Fruit fly (Drosophila melanogaster) whole organism, embryonic: ENCODE data around the gene CG8176.
A peak's percentile ranks its signal among the peaks of the same experiment; 100 is the strongest.

Experiments
- Abd-B ChIP-seq: fragments of 200-800 bp; sonication (Bioruptor generic); optimal IDR thresholded peaks from 2 replicates; lab custom pipeline; 2018; ENCODE audit warnings: missing biosample characterization, mild to moderate bottlenecking, missing genetic modification characterization, moderate library complexity
- Antp ChIP-seq: fragments of 200-800 bp; sonication (Bioruptor generic); optimal IDR thresholded peaks from 3 replicates; lab custom pipeline; 2016; ENCODE audit warnings: missing biosample characterization, missing genetic modification characterization
- BtbVII ChIP-seq: fragments of 200-800 bp; sonication (Bioruptor generic); optimal IDR thresholded peaks from 3 replicates; lab custom pipeline; 2017; ENCODE audit warnings: missing biosample characterization, mild to moderate bottlenecking, missing genetic modification characterization
- CG10366 ChIP-seq: fragments of 200-800 bp; sonication (Bioruptor generic); IDR thresholded peaks from 2 replicates; pipeline ENCODE4 v1.3.6; 2022; ENCODE audit warnings: missing biosample characterization, missing genetic modification characterization
- CG10654 ChIP-seq: fragments of 200-800 bp; sonication (Bioruptor generic); optimal IDR thresholded peaks from 2 replicates; lab custom pipeline; 2016; ENCODE audit warnings: missing biosample characterization, missing genetic modification characterization
- CG12299 ChIP-seq: fragments of 200-800 bp; sonication (Bioruptor generic); optimal IDR thresholded peaks from 2 replicates; lab custom pipeline; 2018; ENCODE audit warnings: missing biosample characterization, mild to moderate bottlenecking, missing genetic modification characterization
- CG12391 ChIP-seq: fragments of 200-800 bp; sonication (Bioruptor generic); optimal IDR thresholded peaks from 3 replicates; lab custom pipeline; 2018; ENCODE audit warnings: missing biosample characterization, mild to moderate bottlenecking, missing genetic modification characterization, moderate library complexity
- CG13296 ChIP-seq: fragments of 200-800 bp; sonication (Bioruptor generic); optimal IDR thresholded peaks from 3 replicates; lab custom pipeline; 2018; ENCODE audit warnings: missing biosample characterization, mild to moderate bottlenecking, missing genetic modification characterization
- CG13775 ChIP-seq: fragments of 200-800 bp; sonication (Bioruptor generic); optimal IDR thresholded peaks from 3 replicates; lab custom pipeline; 2017; ENCODE audit warnings: missing biosample characterization, mild to moderate bottlenecking, missing genetic modification characterization
- CG2120 ChIP-seq: fragments of 200-800 bp; sonication (Bioruptor generic); optimal IDR thresholded peaks from 3 replicates; lab custom pipeline; 2016; ENCODE audit warnings: missing biosample characterization, missing genetic modification characterization
- CG2875 ChIP-seq: fragments of 200-800 bp; sonication (Bioruptor generic); optimal IDR thresholded peaks from 2 replicates; lab custom pipeline; 2017; ENCODE audit warnings: missing biosample characterization, mild to moderate bottlenecking, missing genetic modification characterization, missing genetic modification reagents
- CG30403 ChIP-seq: fragments of 200-800 bp; sonication (Bioruptor generic); optimal IDR thresholded peaks from 3 replicates; lab custom pipeline; 2016; ENCODE audit warnings: missing biosample characterization, missing genetic modification characterization
- CG31224 ChIP-seq: fragments of 200-800 bp; sonication (Bioruptor generic); IDR thresholded peaks from 2 replicates; pipeline ENCODE4 v1.3.6; 2022; ENCODE audit warnings: missing biosample characterization, missing genetic modification characterization
- CG31388 ChIP-seq: fragments of 200-800 bp; sonication (Bioruptor generic); optimal IDR thresholded peaks from 2 replicates; lab custom pipeline; 2016; ENCODE audit warnings: missing biosample characterization, missing genetic modification characterization
- CG33557 ChIP-seq: fragments of 200-800 bp; sonication (Bioruptor generic); optimal IDR thresholded peaks from 2 replicates; lab custom pipeline; 2019; ENCODE audit warnings: missing biosample characterization, mild to moderate bottlenecking, missing genetic modification characterization, moderate library complexity
- CG3847 ChIP-seq: fragments of 200-800 bp; sonication (Bioruptor generic); IDR thresholded peaks from 2 replicates; pipeline ENCODE4 v1.3.6; 2022; ENCODE audit warnings: missing biosample characterization, missing genetic modification characterization
- CG3995 ChIP-seq: fragments of 200-800 bp; sonication (Bioruptor generic); optimal IDR thresholded peaks from 3 replicates; lab custom pipeline; 2016; ENCODE audit warnings: missing biosample characterization, missing genetic modification characterization
- CG4730 ChIP-seq: fragments of 200-800 bp; sonication (Bioruptor generic); IDR thresholded peaks from 2 replicates; pipeline ENCODE4 v1.3.6; 2022; ENCODE audit warnings: missing biosample characterization, missing genetic modification characterization
- CG7745 ChIP-seq: fragments of 200-800 bp; sonication (Bioruptor generic); optimal IDR thresholded peaks from 2 replicates; lab custom pipeline; 2018; ENCODE audit warnings: missing biosample characterization, mild to moderate bottlenecking, missing genetic modification characterization, moderate library complexity
- CG7839 ChIP-seq: fragments of 200-800 bp; sonication (Bioruptor generic); optimal IDR thresholded peaks from 3 replicates; lab custom pipeline; 2018; ENCODE audit warnings: missing biosample characterization, mild to moderate bottlenecking, missing genetic modification characterization, moderate library complexity
- CG8281 ChIP-seq: fragments of 200-800 bp; sonication (Bioruptor generic); optimal IDR thresholded peaks from 2 replicates; lab custom pipeline; 2018; ENCODE audit warnings: missing biosample characterization, mild to moderate bottlenecking, missing genetic modification characterization, moderate library complexity
- CG8290 ChIP-seq, 3 experiments: fragments of 200-800 bp; sonication (Bioruptor generic); optimal IDR thresholded peaks; 2 replicates each; lab custom pipeline; 2016 to 2019; ENCODE audit warnings: missing biosample characterization in 3 of 3, missing genetic modification characterization in 3 of 3, mild to moderate bottlenecking in 2 of 3, moderate library complexity in 1 of 3
- Dp ChIP-seq: fragments of 200-800 bp; sonication (Bioruptor generic); optimal IDR thresholded peaks from 2 replicates; lab custom pipeline; 2018; ENCODE audit warnings: missing biosample characterization, mild to moderate bottlenecking, missing genetic modification characterization, moderate library complexity
- Hsf ChIP-seq: fragments of 200-800 bp; sonication (Bioruptor generic); optimal IDR thresholded peaks from 3 replicates; lab custom pipeline; 2016; ENCODE audit warnings: missing biosample characterization, missing genetic modification characterization
- Lpt ChIP-seq: fragments of >200 bp; optimal IDR thresholded peaks from 2 replicates; lab custom pipeline; 2018; ENCODE audit warnings: missing biosample characterization, missing genetic modification characterization
- Mad ChIP-seq: fragments of 200-800 bp; sonication (Bioruptor generic); optimal IDR thresholded peaks from 2 replicates; lab custom pipeline; 2016; ENCODE audit warnings: missing biosample characterization, missing genetic modification characterization
- Med ChIP-seq: fragments of 200-800 bp; sonication (Bioruptor generic); peaks from one replicate; lab custom pipeline; 2016; ENCODE audit warnings: missing biosample characterization, missing genetic modification characterization, mild to moderate bottlenecking, inconsistent platforms, moderate library complexity
- PHDP ChIP-seq: fragments of 200-800 bp; sonication (Bioruptor generic); optimal IDR thresholded peaks from 3 replicates; lab custom pipeline; 2018; ENCODE audit warnings: missing biosample characterization, mild to moderate bottlenecking, missing genetic modification characterization, moderate library complexity
- Side ChIP-seq: fragments of 200-800 bp; sonication (Bioruptor generic); optimal IDR thresholded peaks from 2 replicates; lab custom pipeline; 2016; ENCODE audit warnings: missing biosample characterization, missing genetic modification characterization
- Sry-β ChIP-seq: fragments of 200-800 bp; sonication (Bioruptor generic); optimal IDR thresholded peaks from 2 replicates; lab custom pipeline; 2018; ENCODE audit warnings: missing biosample characterization, mild to moderate bottlenecking, missing genetic modification characterization, moderate library complexity
- Sry-δ ChIP-seq: fragments of 200-800 bp; sonication (Bioruptor generic); optimal IDR thresholded peaks from 2 replicates; lab custom pipeline; 2016; ENCODE audit warnings: missing biosample characterization, missing genetic modification characterization
- Trl ChIP-seq, 3 experiments: fragments of >200 bp in 2 of 3; fragments of 200-800 bp in 1 of 3; sonication (Bioruptor generic) in 1 of 3; optimal IDR thresholded peaks; 2 replicates in 1 of 3; 3 replicates in 2 of 3; lab custom pipeline; 2016 to 2017; ENCODE audit warnings: missing biosample characterization in 1 of 3, missing genetic modification characterization in 1 of 3
- Vsx1 ChIP-seq: fragments of 200-800 bp; sonication (Bioruptor generic); optimal IDR thresholded peaks from 2 replicates; lab custom pipeline; 2017; ENCODE audit warnings: missing biosample characterization, mild to moderate bottlenecking, missing genetic modification characterization, missing genetic modification reagents
- bab2 ChIP-seq: fragments of 200-800 bp; sonication (Bioruptor generic); optimal IDR thresholded peaks from 2 replicates; lab custom pipeline; 2016; ENCODE audit warnings: missing biosample characterization, missing genetic modification characterization
- bigmax ChIP-seq: fragments of 200-800 bp; sonication (Bioruptor generic); optimal IDR thresholded peaks from 2 replicates; lab custom pipeline; 2018; ENCODE audit warnings: missing biosample characterization, mild to moderate bottlenecking, missing genetic modification characterization
- cato ChIP-seq: fragments of 200-800 bp; sonication (Bioruptor generic); optimal IDR thresholded peaks from 2 replicates; lab custom pipeline; 2016; ENCODE audit warnings: missing biosample characterization, missing genetic modification characterization, borderline replicate concordance
- chn ChIP-seq: fragments of 200-800 bp; sonication (Bioruptor generic); optimal IDR thresholded peaks from 2 replicates; lab custom pipeline; 2016; ENCODE audit warnings: missing biosample characterization, missing genetic modification characterization
- croc ChIP-seq: fragments of 200-800 bp; sonication (Bioruptor generic); conservative IDR thresholded peaks from 3 replicates; pipeline ENCODE4 v1.3.6; 2022; ENCODE audit warnings: missing biosample characterization, missing genetic modification characterization
- ftz-f1 ChIP-seq: fragments of 200-800 bp; sonication (Bioruptor generic); optimal IDR thresholded peaks from 2 replicates; lab custom pipeline; 2016; ENCODE audit warnings: missing biosample characterization, missing genetic modification characterization
- hb ChIP-seq: fragments of 200-800 bp; sonication (Bioruptor generic); IDR thresholded peaks from 3 replicates; pipeline ENCODE4 v1.3.6; 2022; ENCODE audit warnings: missing biosample characterization, missing genetic modification characterization; ENCODE audit not compliant: partially characterized antibody
- jigr1 ChIP-seq: fragments of 200-800 bp; sonication (Bioruptor generic); IDR thresholded peaks from 3 replicates; pipeline ENCODE4 v1.3.6; 2022; ENCODE audit warnings: missing biosample characterization, missing genetic modification characterization
- lab ChIP-seq: fragments of 200-800 bp; sonication (Bioruptor generic); optimal IDR thresholded peaks from 3 replicates; lab custom pipeline; 2017; ENCODE audit warnings: missing biosample characterization, missing genetic modification characterization, mild to moderate bottlenecking, moderate library complexity, missing genetic modification reagents
- nom ChIP-seq: fragments of 200-800 bp; sonication (Bioruptor generic); optimal IDR thresholded peaks from 2 replicates; lab custom pipeline; 2017; ENCODE audit warnings: missing biosample characterization, missing genetic modification characterization, mild to moderate bottlenecking, moderate library complexity, missing genetic modification reagents
- odd ChIP-seq: fragments of 200-800 bp; sonication (Bioruptor generic); optimal IDR thresholded peaks from 2 replicates; lab custom pipeline; 2017; ENCODE audit warnings: missing biosample characterization, mild to moderate bottlenecking, missing genetic modification characterization
- pho ChIP-seq: fragments of 200-800 bp; sonication (Bioruptor generic); optimal IDR thresholded peaks from 2 replicates; lab custom pipeline; 2016; ENCODE audit warnings: missing biosample characterization, missing genetic modification characterization
- run ChIP-seq: fragments of 200-800 bp; sonication (Bioruptor generic); optimal IDR thresholded peaks from 3 replicates; lab custom pipeline; 2018; ENCODE audit warnings: missing biosample characterization, mild to moderate bottlenecking, missing genetic modification characterization
- sim ChIP-seq: fragments of 200-800 bp; sonication (Bioruptor generic); IDR thresholded peaks from 2 replicates; pipeline ENCODE4 v1.3.6; 2022; ENCODE audit warnings: missing biosample characterization, missing genetic modification characterization
- sisA ChIP-seq: fragments of 200-800 bp; sonication (Bioruptor generic); IDR thresholded peaks from 2 replicates; pipeline ENCODE4 v1.3.6; 2022; ENCODE audit warnings: missing biosample characterization, missing genetic modification characterization
- tap ChIP-seq: fragments of 200-800 bp; optimal IDR thresholded peaks from 3 replicates; lab custom pipeline; 2019; ENCODE audit warnings: missing biosample characterization, mild to moderate bottlenecking, missing genetic modification characterization, moderate library complexity

Gene CG8176

dm6 chr3R:9512193-9513051 lies 3.4 kb upstream of the CG8176 start (continued):
- no peak for TF ChIP-seq Vsx1 (GFP tag; lab: Kevin White, UChicago)
- TF ChIP-seq CG12391 (tag; lab: Kevin White, UChicago) = no peak
- no peak for TF ChIP-seq tap
- no peak for TF ChIP-seq CG30403 (GFP tag; lab: Kevin White, UChicago)
- TF ChIP-seq CG3847 (GFP tag; lab: Robert Waterston, UW) = no peak
- peak; percentile 40 for TF ChIP-seq nom (GFP tag; lab: Kevin White, UChicago)
- TF ChIP-seq jigr1 = no peak
- no peak for TF ChIP-seq CG13775
- TF ChIP-seq CG7745 (tag; lab: Kevin White, UChicago) = peak; percentile 88
- TF ChIP-seq CG12299 = no peak
- no peak for TF ChIP-seq CG8290 (GFP tag; optimal IDR thresholded peaks at IDR 0.05; lab: Kevin White, UChicago)
- no peak for TF ChIP-seq CG8290 (tag; optimal IDR thresholded peaks at IDR 0.05; lab: Kevin White, UChicago)
- peak; percentile 67 to 86 for TF ChIP-seq Trl (optimal IDR thresholded peaks at IDR 0.05; lab: Kevin White, UChicago)
- no peak for TF ChIP-seq Trl (GFP tag; optimal IDR thresholded peaks at IDR 0.05; lab: Kevin White, UChicago)
- no peak for TF ChIP-seq ftz-f1 (GFP tag; lab: Kevin White, UChicago)
- TF ChIP-seq BtbVII (GFP tag; lab: Kevin White, UChicago) = no peak
- peak; percentile 86 for TF ChIP-seq CG3995 (GFP tag; lab: Kevin White, UChicago)
- no peak for TF ChIP-seq Side (GFP tag; lab: Kevin White, UChicago)
- no peak for TF ChIP-seq CG10654 (GFP tag; lab: Kevin White, UChicago)
- no peak for TF ChIP-seq CG31224 (GFP tag; lab: Robert Waterston, UW)
- TF ChIP-seq PHDP (tag; lab: Kevin White, UChicago) = no peak
- TF ChIP-seq sisA (GFP tag; lab: Robert Waterston, UW) = no peak
- no peak for TF ChIP-seq Lpt (GFP tag; lab: Kevin White, UChicago)
- no peak for TF ChIP-seq croc (GFP tag; lab: Robert Waterston, UW)
- no peak for TF ChIP-seq CG4730
- TF ChIP-seq chn = no peak
- TF ChIP-seq run (tag; lab: Kevin White, UChicago) = no peak
- TF ChIP-seq Mad (GFP tag; lab: Kevin White, UChicago) = no peak
- TF ChIP-seq Sry-δ (GFP tag; lab: Kevin White, UChicago) = no peak
- TF ChIP-seq CG31388 (GFP tag; lab: Kevin White, UChicago) = no peak
- TF ChIP-seq bab2 (GFP tag; lab: Kevin White, UChicago) = no peak
- TF ChIP-seq CG2875 (GFP tag; lab: Kevin White, UChicago) = no peak
- TF ChIP-seq Sry-β (GFP tag; lab: Kevin White, UChicago) = no peak

- TF ChIP-seq Antp (peak; percentile 87), CG13296 (GFP tag; lab: Kevin White, UChicago) (peak; percentile 52), CG2120 (GFP tag; lab: Kevin White, UChicago) (peak; percentile 89), hb (GFP tag; lab: Robert Waterston, UW) (no peak), bigmax (no peak), Abd-B (GFP tag; lab: Kevin White, UChicago) (no peak), sim (GFP tag; lab: Robert Waterston, UW) (no peak), cato (GFP tag; lab: Kevin White, UChicago) (peak; percentile 25), pho (peak; percentile 83), odd (GFP tag; lab: Kevin White, UChicago) (no peak), lab (GFP tag; lab: Kevin White, UChicago) (no peak), Med (GFP tag; lab: Kevin White, UChicago) (peak; percentile 96), CG8281 (tag; lab: Kevin White, UChicago) (peak; percentile 56), CG7839 (tag; lab: Kevin White, UChicago) (no peak), CG33557 (GFP tag; lab: Kevin White, UChicago) (peak; percentile 40), Dp (GFP tag; lab: Kevin White, UChicago) (peak; percentile 33), Hsf (GFP tag; lab: Kevin White, UChicago) (peak; percentile 75), CG10366 (no peak)
These were observed 2.8 kb upstream of the CG8176 start, which contains the start of the genes Ras85D and Rlb1 for dm6 chr3R:9513052-9513420. Gene Ras85D, minus strand, starts transcription at chr3R:9513067. Gene Rlb1, plus strand, starts transcription at chr3R:9513327.
